Worm (Caenorhabditis elegans) whole organism, L4 larva: ENCODE results near the gene tebp-1.
A peak's percentile ranks its signal among the peaks of the same experiment; 100 is the strongest.

Experiments used
- D1046.2 ChIP-seq: fragments of 200-800 bp; sonication (Bioruptor generic); IDR thresholded peaks from 2 replicates; pipeline ENCODE4 v1.3.6; 2022; ENCODE audit warnings: missing genetic modification characterization, missing compliant biosample characterization
- F26F4.8 ChIP-seq: fragments of 200-800 bp; sonication (Bioruptor generic); conservative IDR thresholded peaks from 2 replicates; pipeline ENCODE4 v1.3.6; 2022; ENCODE audit warnings: missing genetic modification characterization, missing compliant biosample characterization
- F37D6.2 ChIP-seq: sonication (generic microtip); optimal IDR thresholded peaks from 2 replicates; lab custom pipeline; 2016; ENCODE audit warnings: mild to moderate bottlenecking, missing genetic modification characterization, missing compliant biosample characterization
- F44E2.7 ChIP-seq: fragments of 200-800 bp; sonication (Bioruptor generic); IDR thresholded peaks from 2 replicates; pipeline ENCODE4 v2.1.2; 2022; ENCODE audit warnings: missing genetic modification characterization, missing compliant biosample characterization
- F49E8.2 ChIP-seq: sonication (generic microtip); optimal IDR thresholded peaks from 2 replicates; lab custom pipeline; 2016; ENCODE audit warnings: missing compliant biosample characterization, mild to moderate bottlenecking, missing genetic modification characterization, borderline replicate concordance
- T26A8.4 ChIP-seq: fragments of 200-800 bp; sonication (Bioruptor generic); IDR thresholded peaks from 2 replicates; pipeline ENCODE4 v1.3.6; 2022; ENCODE audit warnings: missing genetic modification characterization, missing compliant biosample characterization
- Y5F2A.4 ChIP-seq: fragments of 200-800 bp; sonication (Bioruptor generic); optimal IDR thresholded peaks from 2 replicates; lab custom pipeline; 2018; ENCODE audit warnings: mild to moderate bottlenecking, missing genetic modification characterization, missing compliant biosample characterization
- ZK337.2 ChIP-seq: fragments of 200-800 bp; sonication (Bioruptor generic); IDR thresholded peaks from 2 replicates; pipeline ENCODE4 v1.3.6; 2022; ENCODE audit warnings: missing genetic modification reagents, missing genetic modification characterization, missing compliant biosample characterization
- aly-2 ChIP-seq: sonication (generic microtip); optimal IDR thresholded peaks from 2 replicates; lab custom pipeline; 2018; ENCODE audit warnings: missing biosample characterization, missing genetic modification characterization
- ama-1 ChIP-seq: fragments of 150-350 bp; optimal IDR thresholded peaks from 2 replicates; lab custom pipeline; 2014; ENCODE audit warnings: inconsistent platforms, mixed read lengths
- arid-1 ChIP-seq: fragments of 200-800 bp; sonication (Bioruptor generic); conservative IDR thresholded peaks from 2 replicates; pipeline ENCODE4 v1.3.6; 2022; ENCODE audit warnings: missing genetic modification reagents, missing genetic modification characterization, missing compliant biosample characterization
- ceh-62 ChIP-seq: sonication (generic microtip); optimal IDR thresholded peaks from 2 replicates; lab custom pipeline; 2017; ENCODE audit warnings: missing biosample characterization, missing genetic modification characterization
- ces-1 ChIP-seq: fragments of 150-350 bp; sonication (generic microtip); optimal IDR thresholded peaks from 4 replicates; lab custom pipeline; 2014; ENCODE audit warnings: missing biosample characterization, missing genetic modification reagents, missing genetic modification characterization
- ctbp-1 ChIP-seq: fragments of 200-800 bp; sonication (Bioruptor generic); IDR thresholded peaks from 2 replicates; pipeline ENCODE4 v1.3.6; 2022; ENCODE audit warnings: missing genetic modification reagents, missing genetic modification characterization, missing compliant biosample characterization
- daf-8 ChIP-seq: fragments of 200-800 bp; sonication (Bioruptor generic); IDR thresholded peaks from 2 replicates; pipeline ENCODE4 v1.3.6; 2022; ENCODE audit warnings: missing genetic modification characterization, missing compliant biosample characterization
- dmd-8 ChIP-seq: fragments of 200-800 bp; sonication (Bioruptor generic); IDR thresholded peaks from 2 replicates; pipeline ENCODE4 v1.3.6; 2022; ENCODE audit warnings: missing genetic modification characterization, missing compliant biosample characterization
- dmd-9 ChIP-seq: fragments of 200-800 bp; sonication (Bioruptor generic); IDR thresholded peaks from 2 replicates; pipeline ENCODE4 v1.3.6; 2022; ENCODE audit warnings: missing genetic modification reagents, missing genetic modification characterization, missing compliant biosample characterization
- dpl-1 ChIP-seq: fragments of 150-350 bp; optimal IDR thresholded peaks from 2 replicates; lab custom pipeline; 2014; ENCODE audit warnings: missing biosample characterization, missing genetic modification reagents, missing genetic modification characterization
- duxl-1 ChIP-seq: sonication (generic microtip); optimal IDR thresholded peaks from 2 replicates; lab custom pipeline; 2016; ENCODE audit warnings: mild to moderate bottlenecking, missing genetic modification characterization, moderate library complexity, missing compliant biosample characterization; ENCODE audit not compliant: poor library complexity
- dve-1 ChIP-seq: sonication (generic microtip); optimal IDR thresholded peaks from 2 replicates; lab custom pipeline; 2017; ENCODE audit warnings: antibody characterized with exemption, mild to moderate bottlenecking, missing genetic modification characterization, missing compliant biosample characterization; ENCODE audit not compliant: insufficient read depth
- jun-1 ChIP-seq: fragments of 150-350 bp; optimal IDR thresholded peaks from 2 replicates; lab custom pipeline; 2014; ENCODE audit warnings: missing biosample characterization, missing genetic modification reagents, missing genetic modification characterization
- lin-29 ChIP-seq: fragments of 200-800 bp; sonication (Bioruptor generic); IDR thresholded peaks from 2 replicates; pipeline ENCODE4 v1.3.6; 2022; ENCODE audit warnings: missing genetic modification reagents, missing genetic modification characterization, missing compliant biosample characterization
- lin-38 ChIP-seq: fragments of 200-800 bp; sonication (Bioruptor generic); IDR thresholded peaks from 2 replicates; pipeline ENCODE4 v1.3.6; 2022; ENCODE audit warnings: missing genetic modification reagents, missing genetic modification characterization, missing compliant biosample characterization
- lsy-2 ChIP-seq, 2 experiments: fragments of 150-350 bp in 1 of 2; sonication (generic microtip) in 1 of 2; optimal IDR thresholded peaks; 2 replicates each; lab custom pipeline; 2014 to 2017; ENCODE audit warnings: missing biosample characterization in 2 of 2, missing genetic modification characterization in 2 of 2
- mes-2 ChIP-seq: sonication (generic microtip); optimal IDR thresholded peaks from 2 replicates; lab custom pipeline; 2016; ENCODE audit warnings: missing genotype, mild to moderate bottlenecking, missing genetic modification characterization, missing compliant biosample characterization; ENCODE audit not compliant: poor library complexity, severe bottlenecking
- mxl-2 ChIP-seq: fragments of 200-800 bp; sonication (Bioruptor generic); conservative IDR thresholded peaks from 2 replicates; pipeline ENCODE4 v1.3.6; 2022; ENCODE audit warnings: missing genetic modification reagents, missing genetic modification characterization, missing compliant biosample characterization
- nhr-10 ChIP-seq: fragments of 150-350 bp; optimal IDR thresholded peaks from 2 replicates; lab custom pipeline; 2014; ENCODE audit warnings: missing biosample characterization, missing genetic modification characterization
- nhr-102 ChIP-seq: sonication (generic microtip); optimal IDR thresholded peaks from 2 replicates; lab custom pipeline; 2016; ENCODE audit warnings: mild to moderate bottlenecking, missing genetic modification characterization, moderate library complexity, missing compliant biosample characterization
- nhr-28 ChIP-seq: fragments of 150-350 bp; optimal IDR thresholded peaks from 2 replicates; lab custom pipeline; 2014; ENCODE audit warnings: missing biosample characterization, missing genetic modification characterization
- nhr-42 ChIP-seq: fragments of 200-800 bp; sonication (Bioruptor generic); IDR thresholded peaks from 2 replicates; pipeline ENCODE4 v1.3.6; 2022; ENCODE audit warnings: missing genetic modification characterization, missing compliant biosample characterization
- nhr-48 ChIP-seq: sonication (generic microtip); optimal IDR thresholded peaks from 2 replicates; lab custom pipeline; 2016; ENCODE audit warnings: mild to moderate bottlenecking, missing genetic modification characterization, missing compliant biosample characterization
- nhr-6 ChIP-seq: fragments of 150-350 bp; optimal IDR thresholded peaks from 2 replicates; lab custom pipeline; 2014; ENCODE audit warnings: missing biosample characterization, missing genetic modification characterization
- nhr-76 ChIP-seq: fragments of 150-350 bp; optimal IDR thresholded peaks from 2 replicates; lab custom pipeline; 2014; ENCODE audit warnings: missing biosample characterization, missing genetic modification characterization
- pha-4 ChIP-seq, 2 experiments: fragments of 150-350 bp in 1 of 2; fragments of 200-800 bp in 1 of 2; sonication (Bioruptor generic) in 1 of 2; IDR thresholded peaks in 1 of 2; optimal IDR thresholded peaks in 1 of 2; 2 replicates each; pipeline versions ENCODE4 v1.3.6 to Lab custom; 2014 to 2022; ENCODE audit warnings: missing genetic modification characterization in 2 of 2, missing genetic modification reagents in 2 of 2, missing biosample characterization in 1 of 2, missing compliant biosample characterization in 1 of 2
- php-3 ChIP-seq: fragments of 200-800 bp; sonication (Bioruptor generic); IDR thresholded peaks from 2 replicates; pipeline ENCODE4 v1.3.6; 2022; ENCODE audit warnings: missing genetic modification reagents, missing genetic modification characterization, missing compliant biosample characterization
- saeg-2 ChIP-seq: fragments of 200-800 bp; sonication (Bioruptor generic); IDR thresholded peaks from 2 replicates; pipeline ENCODE4 v1.3.6; 2022; ENCODE audit warnings: missing genetic modification reagents, missing genetic modification characterization, missing compliant biosample characterization
- set-16 ChIP-seq: fragments of 200-800 bp; sonication (Bioruptor generic); IDR thresholded peaks from 2 replicates; pipeline ENCODE4 v1.3.6; 2022; ENCODE audit warnings: missing genetic modification reagents, missing genetic modification characterization, missing compliant biosample characterization
- skn-1 ChIP-seq: fragments of 150-350 bp; optimal IDR thresholded peaks from 2 replicates; lab custom pipeline; 2014; ENCODE audit warnings: missing biosample characterization, missing genetic modification characterization
- snpc-4 ChIP-seq: fragments of 150-350 bp; optimal IDR thresholded peaks from 2 replicates; lab custom pipeline; 2014; ENCODE audit warnings: missing biosample characterization, missing genetic modification characterization
- unc-130 ChIP-seq: sonication (generic microtip); optimal IDR thresholded peaks from 2 replicates; lab custom pipeline; 2016; ENCODE audit warnings: missing genetic modification reagents, missing genetic modification characterization, missing compliant biosample characterization
- unc-39 ChIP-seq: sonication (generic microtip); optimal IDR thresholded peaks from 2 replicates; lab custom pipeline; 2017; ENCODE audit warnings: missing biosample characterization, missing genetic modification characterization
- zip-11 ChIP-seq: fragments of 200-800 bp; sonication (Bioruptor generic); IDR thresholded peaks from 2 replicates; pipeline ENCODE4 v1.3.6; 2022; ENCODE audit warnings: missing genetic modification characterization, missing compliant biosample characterization
- zip-2 ChIP-seq: fragments of 150-350 bp; optimal IDR thresholded peaks from 2 replicates; lab custom pipeline; 2014; ENCODE audit warnings: missing biosample characterization, missing genetic modification characterization

Gene tebp-1

ce11 chrII:14349356-14349923 lies 12.4 kb upstream of the tebp-1 start, which contains the start of the genes Y54G11A.17, lin-7 and elof-1 (continued):
- no peak for TF ChIP-seq mxl-2 (GFP tag; lab: Robert Waterston, UW)
- TF ChIP-seq arid-1 (GFP tag; lab: Robert Waterston, UW): peak; percentile 71
- no peak for TF ChIP-seq daf-8 (GFP tag; lab: Robert Waterston, UW)
- peak; percentile 83 for TF ChIP-seq nhr-6 (tag; lab: Kevin White, UChicago)
- TF ChIP-seq lsy-2 (tag; optimal IDR thresholded peaks at IDR 0.05; lab: Kevin White, UChicago): peak; percentile 97 to 100
- TF ChIP-seq duxl-1 (tag; lab: Kevin White, UChicago): peak; percentile 32
- no peak for TF ChIP-seq jun-1 (tag; lab: Kevin White, UChicago)
- TF ChIP-seq F49E8.2 (tag; lab: Kevin White, UChicago): no peak
- no peak for TF ChIP-seq ceh-62 (tag; lab: Kevin White, UChicago)
- TF ChIP-seq snpc-4 (tag; lab: Kevin White, UChicago): no peak
- no peak for TF ChIP-seq F44E2.7 (GFP tag; lab: Robert Waterston, UW)
- TF ChIP-seq unc-130 (GFP tag; lab: Kevin White, UChicago): peak; percentile 73
- peak; percentile 9 for TF ChIP-seq nhr-102 (tag; lab: Kevin White, UChicago)
- no peak for TF ChIP-seq nhr-76 (tag; lab: Kevin White, UChicago)
- peak; percentile 88 for TF ChIP-seq ama-1 (lab: Kevin White, UChicago)
- TF ChIP-seq saeg-2: no peak
- TF ChIP-seq php-3: 0 out of 2 replicates have a peak, but pooled peaks have one; percentile 14
- TF ChIP-seq mes-2 (tag; lab: Kevin White, UChicago): peak; percentile 92
- peak; percentile 31; the same call in 1 of the 2 replicates for TF ChIP-seq pha-4 (GFP tag; IDR thresholded peaks at IDR 0.05; lab: Robert Waterston, UW)
- TF ChIP-seq pha-4 (tag; optimal IDR thresholded peaks at IDR 0.05; lab: Kevin White, UChicago): peak; percentile 93
- TF ChIP-seq set-16 (GFP tag; lab: Robert Waterston, UW): no peak
- no peak for TF ChIP-seq Y5F2A.4 (GFP tag; lab: Kevin White, UChicago)
- TF ChIP-seq nhr-28 (tag; lab: Kevin White, UChicago): peak; percentile 60
- peak; percentile 83 for TF ChIP-seq lin-38 (GFP tag; lab: Robert Waterston, UW)
- no peak for TF ChIP-seq D1046.2
- peak; percentile 51; the same call in 1 of the 2 replicates for TF ChIP-seq T26A8.4 (GFP tag; lab: Robert Waterston, UW)
- TF ChIP-seq skn-1 (tag; lab: Kevin White, UChicago): no peak
- no peak for TF ChIP-seq zip-2 (tag; lab: Kevin White, UChicago)
- TF ChIP-seq F37D6.2 (tag; lab: Kevin White, UChicago): peak; percentile 44
- no peak for TF ChIP-seq zip-11 (GFP tag; lab: Robert Waterston, UW)
- TF ChIP-seq ZK337.2 (GFP tag; lab: Robert Waterston, UW): no peak
- peak; percentile 89 for TF ChIP-seq dpl-1
- peak; percentile 1 for TF ChIP-seq nhr-48 (tag; lab: Kevin White, UChicago)
- no peak for TF ChIP-seq unc-39
- TF ChIP-seq ces-1 (GFP tag; lab: Kevin White, UChicago): no peak
- TF ChIP-seq lin-29 (GFP tag; lab: Robert Waterston, UW): no peak
- no peak for TF ChIP-seq F26F4.8
- TF ChIP-seq ctbp-1 (GFP tag; lab: Robert Waterston, UW): 0 out of 2 replicates have a peak, but pooled peaks have one; percentile 13
- TF ChIP-seq dmd-8: no peak
- TF ChIP-seq dve-1 (tag; lab: Kevin White, UChicago): peak; percentile 87
- TF ChIP-seq aly-2: no peak
- no peak for TF ChIP-seq nhr-10 (tag; lab: Kevin White, UChicago)
- TF ChIP-seq dmd-9 (GFP tag; lab: Robert Waterston, UW): no peak
- TF ChIP-seq nhr-42 (GFP tag; lab: Robert Waterston, UW): peak; percentile 89
